Fruit fly (Drosophila melanogaster): ENCODE data around the gene CG1492.

Gene CG1492

dm6 chrX:11987664-11988063 lies 24.3 kb downstream of the CG1492 start, which contains the start of gene gd:
Gene gd (minus strand): TSS chrX:11987764.
- TF ChIP-seq Opbp (GFP tag; IDR thresholded peaks at IDR 0.05; ENCODE audit: partially characterized antibody): no peak
- no peak for TF ChIP-seq CG3847 (GFP tag; IDR thresholded peaks at IDR 0.05)
- TF ChIP-seq sr (GFP tag; IDR thresholded peaks at IDR 0.05): no peak
- TF ChIP-seq emc (GFP tag; optimal IDR thresholded peaks at IDR 0.05): no peak
- no peak for TF ChIP-seq CG17912 (GFP tag; optimal IDR thresholded peaks at IDR 0.05)
- no peak for TF ChIP-seq PHDP (tag; optimal IDR thresholded peaks at IDR 0.05)
- TF ChIP-seq CG30403 (GFP tag; optimal IDR thresholded peaks at IDR 0.05): no peak
- no peak for TF ChIP-seq CoRest (tag; optimal IDR thresholded peaks at IDR 0.05)
- no peak for TF ChIP-seq CG2129 (GFP tag; IDR thresholded peaks at IDR 0.05; ENCODE audit: partially characterized antibody)
- TF ChIP-seq Scr (GFP tag; IDR thresholded peaks at IDR 0.05; ENCODE audit: partially characterized antibody): no peak

dm6 chrX:11984987-11985386 lies 27.0 kb downstream of the CG1492 start, which contains the start of gene cac:
Gene cac (minus strand): TSS chrX:11985087.
- TF ChIP-seq nerfin-2 (GFP tag; IDR thresholded peaks at IDR 0.05; ENCODE audit: partially characterized antibody): no peak
- no peak for TF ChIP-seq Dbx (GFP tag; IDR thresholded peaks at IDR 0.05)
- TF ChIP-seq CG6254 (GFP tag; optimal IDR thresholded peaks at IDR 0.05): no peak
- no peak for TF ChIP-seq nau (GFP tag; optimal IDR thresholded peaks at IDR 0.05)
- TF ChIP-seq crp (GFP tag; optimal IDR thresholded peaks at IDR 0.05): no peak
- TF ChIP-seq CG9797 (GFP tag; optimal IDR thresholded peaks at IDR 0.05): no peak
- no peak for TF ChIP-seq da (GFP tag; optimal IDR thresholded peaks at IDR 0.05)
- no peak for TF ChIP-seq Side (GFP tag; optimal IDR thresholded peaks at IDR 0.05)
- no peak for TF ChIP-seq bcd (GFP tag; optimal IDR thresholded peaks at IDR 0.05)
- no peak for TF ChIP-seq Chrac-16 (GFP tag; optimal IDR thresholded peaks at IDR 0.05)
- no peak for TF ChIP-seq CG13296 (GFP tag; optimal IDR thresholded peaks at IDR 0.05)
- TF ChIP-seq CG3995 (GFP tag; optimal IDR thresholded peaks at IDR 0.05): no peak
- no peak for TF ChIP-seq ham (GFP tag; IDR thresholded peaks at IDR 0.05)
- TF ChIP-seq Dll (GFP tag; IDR thresholded peaks at IDR 0.05; ENCODE audit: partially characterized antibody): no peak
- TF ChIP-seq Hr78 (GFP tag; optimal IDR thresholded peaks at IDR 0.05): no peak
- no peak for TF ChIP-seq Abd-B (GFP tag; optimal IDR thresholded peaks at IDR 0.05)
- TF ChIP-seq gro (GFP tag; optimal IDR thresholded peaks at IDR 0.05): no peak
- no peak for TF ChIP-seq fru (optimal IDR thresholded peaks at IDR 0.05)
- TF ChIP-seq CG11085 (GFP tag; IDR thresholded peaks at IDR 0.05): no peak
- TF ChIP-seq hkb (optimal IDR thresholded peaks at IDR 0.05): no peak
- no peak for TF ChIP-seq hkb (GFP tag; IDR thresholded peaks at IDR 0.05)

- TF ChIP-seq pzg (GFP tag; optimal IDR thresholded peaks at IDR 0.05) (peak; percentile 25), CG7372 (GFP tag; IDR thresholded peaks at IDR 0.05) (no peak), ewg (GFP tag; optimal IDR thresholded peaks at IDR 0.05) (peak; percentile 97), Ets65A (GFP tag) (peak; percentile 22), CG14710 (tag; optimal IDR thresholded peaks at IDR 0.05) (peak; percentile 82)
Observed at dm6 chrX:11983838-11984237, 28.2 kb downstream of the CG1492 start.

Data from whole organism, embryonic.